Worm (Caenorhabditis elegans) whole organism, young adult: ENCODE measurements around the gene D2096.13.

Experiments
- F23B12.7 ChIP-seq: sonication (generic microtip); optimal IDR thresholded peaks from 2 replicates; lab custom pipeline; 2017; ENCODE audit warnings: missing genetic modification characterization, mild to moderate bottlenecking, missing compliant biosample characterization, antibody characterized with exemption, moderate library complexity; ENCODE audit not compliant: insufficient read depth
- F52B5.7 ChIP-seq: sonication (generic microtip); optimal IDR thresholded peaks from 2 replicates; lab custom pipeline; 2016; ENCODE audit warnings: mild to moderate bottlenecking, missing genetic modification characterization, missing compliant biosample characterization
- F55B11.4 ChIP-seq: sonication (generic microtip); optimal IDR thresholded peaks from 2 replicates; lab custom pipeline; 2016; ENCODE audit warnings: missing compliant biosample characterization, missing genetic modification characterization, borderline replicate concordance; ENCODE audit not compliant: insufficient read depth
- F57A8.1 ChIP-seq: fragments of 200-800 bp; sonication (Bioruptor generic); optimal IDR thresholded peaks from 2 replicates; lab custom pipeline; 2018; ENCODE audit warnings: mild to moderate bottlenecking, missing genetic modification characterization, moderate library complexity, missing compliant biosample characterization
- T07F8.4 ChIP-seq: sonication (generic microtip); optimal IDR thresholded peaks from 2 replicates; lab custom pipeline; 2016; ENCODE audit warnings: mild to moderate bottlenecking, missing genetic modification characterization, moderate library complexity, missing compliant biosample characterization
- Y67H2A.10 ChIP-seq: fragments of 200-800 bp; sonication (Bioruptor generic); conservative IDR thresholded peaks from 2 replicates; pipeline ENCODE4 v1.3.6; 2022; ENCODE audit warnings: missing genetic modification reagents, missing genetic modification characterization, missing compliant biosample characterization
- ZK185.1 ChIP-seq: sonication (generic microtip); optimal IDR thresholded peaks from 2 replicates; lab custom pipeline; 2016; ENCODE audit warnings: mild to moderate bottlenecking, missing genetic modification characterization, missing compliant biosample characterization; ENCODE audit not compliant: poor library complexity, severe bottlenecking
- aptf-2 ChIP-seq: fragments of 200-800 bp; sonication (Bioruptor generic); conservative IDR thresholded peaks from 2 replicates; pipeline ENCODE4 v1.3.6; 2022; ENCODE audit warnings: missing genetic modification reagents, missing genetic modification characterization, missing compliant biosample characterization
- aptf-3 ChIP-seq: fragments of 200-800 bp; sonication (Bioruptor generic); IDR thresholded peaks from 2 replicates; pipeline ENCODE4 v1.3.6; 2022; ENCODE audit warnings: missing genetic modification characterization, missing compliant biosample characterization
- athp-1 ChIP-seq: sonication (generic microtip); optimal IDR thresholded peaks from 2 replicates; lab custom pipeline; 2017; ENCODE audit warnings: mild to moderate bottlenecking, missing genetic modification characterization, missing compliant biosample characterization
- dpff-1 ChIP-seq: sonication (generic microtip); optimal IDR thresholded peaks from 2 replicates; lab custom pipeline; 2017; ENCODE audit warnings: mild to moderate bottlenecking, missing genetic modification characterization, missing compliant biosample characterization
- dpl-1 ChIP-seq: fragments of 150-350 bp; optimal IDR thresholded peaks from 2 replicates; lab custom pipeline; 2014; ENCODE audit warnings: missing biosample characterization, missing genetic modification reagents, missing genetic modification characterization
- efl-1 ChIP-seq: fragments of 150-350 bp; optimal IDR thresholded peaks from 2 replicates; lab custom pipeline; 2014; ENCODE audit warnings: missing biosample characterization, missing genetic modification reagents, missing genetic modification characterization
- ets-4 ChIP-seq: fragments of 200-800 bp; sonication (Bioruptor generic); optimal IDR thresholded peaks from 2 replicates; lab custom pipeline; 2018; ENCODE audit warnings: mild to moderate bottlenecking, missing genetic modification characterization, missing compliant biosample characterization
- him-1 ChIP-seq: sonication (generic microtip); optimal IDR thresholded peaks from 2 replicates; lab custom pipeline; 2016; ENCODE audit warnings: missing genotype, missing genetic modification reagents, missing genetic modification characterization, missing compliant biosample characterization
- lag-1 ChIP-seq: fragments of 200-800 bp; sonication (Bioruptor generic); IDR thresholded peaks from 2 replicates; pipeline ENCODE4 v1.3.6; 2022; ENCODE audit warnings: missing genetic modification reagents, missing genetic modification characterization, missing compliant biosample characterization
- let-607 ChIP-seq, 2 experiments: fragments of 200-800 bp in 1 of 2; sonication (Bioruptor generic) in 1 of 2; sonication (generic microtip) in 1 of 2; optimal IDR thresholded peaks; 2 replicates each; lab custom pipeline; 2016 to 2018; ENCODE audit warnings: mild to moderate bottlenecking in 2 of 2, missing compliant biosample characterization in 2 of 2, missing genetic modification characterization in 2 of 2, moderate library complexity in 2 of 2, missing genotype in 1 of 2
- lin-35 ChIP-seq, 3 experiments: fragments of 150-350 bp in 2 of 3; sonication (generic microtip) in 1 of 3; optimal IDR thresholded peaks; 2 replicates each; lab custom pipeline; 2014 to 2018; ENCODE audit warnings: missing biosample characterization in 3 of 3, missing genetic modification characterization in 3 of 3, missing genetic modification reagents in 3 of 3
- madf-10 ChIP-seq: sonication (generic microtip); optimal IDR thresholded peaks from 2 replicates; lab custom pipeline; 2016; ENCODE audit warnings: mild to moderate bottlenecking, missing genetic modification characterization, missing compliant biosample characterization
- madf-3 ChIP-seq: fragments of 200-800 bp; sonication (Bioruptor generic); IDR thresholded peaks from 2 replicates; pipeline ENCODE4 v1.3.6; 2022; ENCODE audit warnings: missing genetic modification reagents, missing genetic modification characterization, missing compliant biosample characterization
- madf-6 ChIP-seq: fragments of 200-800 bp; sonication (Bioruptor generic); IDR thresholded peaks from 2 replicates; pipeline ENCODE4 v1.3.6; 2022; ENCODE audit warnings: missing genetic modification reagents, missing genetic modification characterization, missing compliant biosample characterization
- mel-28 ChIP-seq: sonication (generic microtip); optimal IDR thresholded peaks from 2 replicates; lab custom pipeline; 2016; ENCODE audit warnings: borderline replicate concordance, mild to moderate bottlenecking, missing genetic modification characterization, missing compliant biosample characterization
- nfya-2 ChIP-seq: fragments of 200-800 bp; sonication (Bioruptor generic); IDR thresholded peaks from 2 replicates; pipeline ENCODE4 v1.3.6; 2022; ENCODE audit warnings: missing genetic modification reagents, missing genetic modification characterization, missing compliant biosample characterization
- nfyb-1 ChIP-seq: fragments of 200-800 bp; sonication (Bioruptor generic); IDR thresholded peaks from 2 replicates; pipeline ENCODE4 v1.3.6; 2022; ENCODE audit warnings: missing genetic modification reagents, missing genetic modification characterization, missing compliant biosample characterization
- nhr-27 ChIP-seq: fragments of 200-800 bp; sonication (Bioruptor generic); optimal IDR thresholded peaks from 2 replicates; lab custom pipeline; 2018; ENCODE audit warnings: mild to moderate bottlenecking, missing genetic modification characterization, moderate library complexity, missing compliant biosample characterization
- nhr-80 ChIP-seq: sonication (generic microtip); optimal IDR thresholded peaks from 2 replicates; lab custom pipeline; 2016; ENCODE audit warnings: missing genetic modification characterization, missing compliant biosample characterization
- nhr-90 ChIP-seq: sonication (generic microtip); optimal IDR thresholded peaks from 2 replicates; lab custom pipeline; 2016; ENCODE audit warnings: missing genotype, mild to moderate bottlenecking, missing genetic modification characterization, missing compliant biosample characterization
- repo-1 ChIP-seq: sonication (generic microtip); optimal IDR thresholded peaks from 2 replicates; lab custom pipeline; 2017; ENCODE audit warnings: mild to moderate bottlenecking, missing genetic modification characterization, missing compliant biosample characterization
- snpc-1.3 ChIP-seq: sonication (generic microtip); optimal IDR thresholded peaks from 2 replicates; lab custom pipeline; 2017; ENCODE audit warnings: missing genetic modification characterization, mild to moderate bottlenecking, missing compliant biosample characterization, antibody characterized with exemption, moderate library complexity, missing genotype, missing genetic modification reagents; ENCODE audit not compliant: insufficient read depth
- snpc-3.4 ChIP-seq: sonication (generic microtip); optimal IDR thresholded peaks from 2 replicates; lab custom pipeline; 2017; ENCODE audit warnings: missing genetic modification characterization, mild to moderate bottlenecking, missing compliant biosample characterization, antibody characterized with exemption, moderate library complexity, missing genotype, missing genetic modification reagents
- tbp1 ChIP-seq: fragments of 200-800 bp; sonication (Bioruptor generic); optimal IDR thresholded peaks from 2 replicates; lab custom pipeline; 2018; ENCODE audit warnings: mild to moderate bottlenecking, missing genetic modification characterization, missing compliant biosample characterization
- tbx-9 ChIP-seq: sonication (generic microtip); optimal IDR thresholded peaks from 2 replicates; lab custom pipeline; 2016; ENCODE audit warnings: borderline replicate concordance, missing genetic modification characterization, inconsistent platforms, missing compliant biosample characterization
- unc-62 ChIP-seq: fragments of 150-350 bp; optimal IDR thresholded peaks from 2 replicates; lab custom pipeline; 2014; ENCODE audit warnings: missing biosample characterization, missing genetic modification reagents, missing genetic modification characterization
- zim-3 ChIP-seq: sonication (generic microtip); optimal IDR thresholded peaks from 2 replicates; lab custom pipeline; 2017; ENCODE audit warnings: mild to moderate bottlenecking, missing genetic modification characterization, moderate library complexity, missing compliant biosample characterization
- ztf-22 ChIP-seq: fragments of 200-800 bp; sonication (Bioruptor generic); optimal IDR thresholded peaks from 2 replicates; lab custom pipeline; 2018; ENCODE audit warnings: mild to moderate bottlenecking, missing genetic modification characterization, moderate library complexity, missing compliant biosample characterization
- ztf-26 ChIP-seq: sonication (generic microtip); optimal IDR thresholded peaks from 2 replicates; lab custom pipeline; 2017; ENCODE audit warnings: missing genetic modification characterization, missing compliant biosample characterization

The D2096.13 gene

DNA sequence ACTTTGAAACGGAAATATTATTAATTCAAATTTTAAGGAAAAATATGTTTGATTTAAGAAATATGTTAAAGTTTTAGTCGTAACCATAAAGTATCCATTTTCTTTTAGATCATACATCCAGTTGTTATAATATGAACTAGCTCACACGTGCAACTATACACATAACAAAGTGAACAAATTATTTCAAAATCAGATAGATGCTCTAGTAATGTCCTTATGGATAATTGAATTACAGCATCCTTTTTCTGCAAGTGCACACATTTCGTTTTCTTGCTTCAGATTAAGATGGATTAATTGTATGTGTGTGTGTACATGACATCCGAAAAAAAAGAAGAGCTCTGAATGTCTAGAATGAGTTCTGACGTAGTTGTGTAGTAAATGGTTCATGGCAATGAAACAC, 27.3 kb upstream of the D2096.13 start:
- TF ChIP-seq dpff-1 (tag; lab: Kevin White, UChicago): no peak
- no peak for TF ChIP-seq madf-10 (tag; lab: Kevin White, UChicago)
- no peak for TF ChIP-seq snpc-3.4 (tag; lab: Kevin White, UChicago)
- no peak for TF ChIP-seq ztf-22
- no peak for TF ChIP-seq dpl-1 (GFP tag; lab: Kevin White, UChicago)
- no peak for TF ChIP-seq mel-28 (tag; lab: Kevin White, UChicago)
- TF ChIP-seq T07F8.4 (tag; lab: Kevin White, UChicago): no peak
- TF ChIP-seq ztf-26 (tag; lab: Kevin White, UChicago): no peak
- TF ChIP-seq madf-6 (GFP tag; lab: Robert Waterston, UW): no peak

DNA sequence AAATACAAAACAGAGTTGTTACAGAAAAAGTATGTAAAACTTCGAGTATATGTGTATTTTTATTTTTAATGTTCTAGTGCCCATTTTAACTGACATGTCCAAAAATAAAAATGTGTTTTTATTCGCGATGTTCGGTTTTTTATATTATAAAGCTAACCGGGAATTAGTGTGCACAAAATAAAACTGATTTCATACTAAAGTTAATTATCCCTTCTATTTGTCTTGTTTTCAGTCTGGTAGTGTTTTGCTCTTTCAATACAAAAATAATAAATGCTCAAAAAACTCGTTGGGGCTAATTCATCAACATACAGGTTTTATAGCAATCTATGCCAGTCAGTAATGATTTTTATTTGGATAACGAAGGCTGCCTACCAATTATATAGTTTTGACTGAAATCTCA, 26.3 kb upstream of the D2096.13 start:
- no peak for TF ChIP-seq ZK185.1 (tag; lab: Kevin White, UChicago)
- no peak for TF ChIP-seq repo-1 (tag; lab: Kevin White, UChicago)
- TF ChIP-seq zim-3: no peak
- no peak for TF ChIP-seq him-1 (tag; lab: Kevin White, UChicago)

DNA sequence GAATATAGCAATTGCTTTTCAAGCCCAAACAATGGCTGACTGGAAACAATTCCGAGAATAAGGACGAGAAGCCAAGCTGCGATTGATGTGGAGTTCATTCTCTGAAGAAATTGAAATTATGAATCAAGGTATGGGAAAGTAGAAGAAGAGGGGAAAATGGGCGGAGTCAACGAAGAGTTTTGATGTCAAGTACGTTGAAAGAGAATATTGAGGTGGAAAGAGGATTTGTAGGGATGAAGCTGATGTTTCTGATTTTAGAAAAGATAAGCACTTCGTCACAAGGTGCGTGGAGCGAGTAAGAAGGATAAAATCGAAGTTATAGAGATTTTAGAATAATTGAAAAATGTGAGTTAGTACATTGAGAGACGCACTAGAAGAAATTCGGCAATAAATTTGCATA, 24.3 kb upstream of the D2096.13 start, which contains the start of gene D2096.9:
Gene D2096.9 (minus strand): TSS at position 101 of the 400 bp plus-strand sequence.
- TF ChIP-seq madf-3 (GFP tag; lab: Robert Waterston, UW) (no peak), athp-1 (no peak), F23B12.7 (no peak), F55B11.4 (tag; lab: Kevin White, UChicago) (no peak), aptf-2 (GFP tag; lab: Robert Waterston, UW) (no peak)

DNA sequence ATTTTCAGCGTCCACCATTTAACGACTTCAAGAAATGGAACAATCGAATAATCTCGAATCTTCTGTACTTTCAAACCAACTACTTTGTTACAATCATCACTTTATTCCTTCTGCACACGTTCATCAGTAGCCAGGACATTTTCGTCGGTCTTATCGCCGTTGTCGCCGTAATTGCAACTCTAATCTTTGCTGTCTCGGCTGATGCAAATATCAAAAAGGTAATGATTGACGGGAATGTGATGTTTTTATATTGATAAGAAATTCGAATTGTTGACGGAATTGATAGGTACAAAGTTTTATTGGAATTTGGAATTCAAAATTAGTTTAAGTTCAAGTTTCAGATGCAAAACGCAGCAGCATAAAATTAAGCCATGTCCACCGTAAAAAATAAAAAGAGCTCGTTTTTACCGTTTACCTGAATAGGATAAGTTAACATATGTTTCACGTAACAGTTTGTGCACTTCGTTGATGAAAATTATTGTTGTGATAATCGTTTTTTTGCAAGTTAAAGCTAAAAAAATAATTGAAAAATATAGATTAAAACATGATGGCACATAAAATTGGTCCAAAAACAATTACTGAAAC, 22.0 kb upstream of the D2096.13 start:
- no peak for TF ChIP-seq F23B12.7
- no peak for TF ChIP-seq efl-1
- no peak for TF ChIP-seq aptf-3 (GFP tag; lab: Robert Waterston, UW)
- TF ChIP-seq nhr-80 (tag; lab: Kevin White, UChicago): peak; percentile 93
- TF ChIP-seq ZK185.1 (tag; lab: Kevin White, UChicago): no peak
- peak in 1 of 2 experiments; percentile 40 for TF ChIP-seq let-607 (tag; optimal IDR thresholded peaks at IDR 0.05; lab: Kevin White, UChicago)
- no peak for TF ChIP-seq nfyb-1
- peak; percentile 54 for TF ChIP-seq unc-62 (GFP tag; lab: Kevin White, UChicago)
- TF ChIP-seq nhr-27 (tag; lab: Kevin White, UChicago): no peak
- no peak for TF ChIP-seq tbx-9 (tag; lab: Kevin White, UChicago)
- TF ChIP-seq nfya-2 (GFP tag; lab: Robert Waterston, UW): no peak
- no peak for TF ChIP-seq lin-35 (GFP tag; optimal IDR thresholded peaks at IDR 0.05; lab: Kevin White, UChicago)
- TF ChIP-seq snpc-1.3 (tag; lab: Kevin White, UChicago): no peak
- TF ChIP-seq tbp1 (GFP tag; lab: Kevin White, UChicago): peak; percentile 24

DNA sequence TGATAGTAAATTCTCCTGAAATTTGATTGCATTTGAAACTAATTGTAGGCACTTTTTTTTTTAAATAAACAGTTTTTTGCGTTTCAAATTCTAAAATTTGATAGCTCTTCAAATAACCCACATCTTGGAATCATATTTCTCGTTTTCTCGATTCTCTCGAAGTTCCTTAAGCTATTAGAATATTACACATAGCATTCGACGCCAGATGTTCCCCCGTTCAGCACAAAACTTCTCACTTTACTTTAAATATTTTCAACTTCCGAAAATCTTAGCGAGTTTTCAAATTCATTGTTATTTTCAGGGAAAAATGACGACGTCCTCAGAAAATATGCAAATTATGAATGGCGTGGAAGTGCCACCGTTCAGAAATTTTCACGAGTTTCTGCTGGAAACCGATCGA, 21.3 kb upstream of the D2096.13 start, which contains the start of gene praf-3:
Gene praf-3 (plus strand): TSS at position 301 of the 400 bp plus-strand sequence.
- TF ChIP-seq F57A8.1 (GFP tag; lab: Kevin White, UChicago) (no peak), F52B5.7 (no peak), lag-1 (GFP tag; lab: Robert Waterston, UW) (no peak), unc-62 (GFP tag; lab: Kevin White, UChicago) (no peak), nhr-90 (tag; lab: Kevin White, UChicago) (no peak), Y67H2A.10 (GFP tag; lab: Robert Waterston, UW) (no peak), ets-4 (GFP tag; lab: Kevin White, UChicago) (no peak)
